Worm (Caenorhabditis elegans) whole organism, late embryonic: Measurements from ENCODE around the gene ddx-15.

Experiments
- K09A11.1 ChIP-seq: sonication (generic microtip); optimal IDR thresholded peaks from 2 replicates; lab custom pipeline; 2017; ENCODE audit warnings: antibody characterized with exemption, mild to moderate bottlenecking, missing genetic modification characterization, missing compliant biosample characterization; ENCODE audit not compliant: insufficient read depth
- T23F11.4 ChIP-seq: fragments of 200-800 bp; sonication (Bioruptor generic); optimal IDR thresholded peaks from 2 replicates; lab custom pipeline; 2018; ENCODE audit warnings: mild to moderate bottlenecking, missing genetic modification characterization, missing compliant biosample characterization
- ceh-31 ChIP-seq: sonication (generic microtip); optimal IDR thresholded peaks from 2 replicates; lab custom pipeline; 2016; ENCODE audit warnings: missing genetic modification characterization, missing compliant biosample characterization
- eyg-1 ChIP-seq: sonication (generic microtip); optimal IDR thresholded peaks from 2 replicates; lab custom pipeline; 2016; ENCODE audit warnings: missing genotype, missing genetic modification characterization, missing compliant biosample characterization
- fkh-10 ChIP-seq: fragments of 150-350 bp; optimal IDR thresholded peaks from 2 replicates; lab custom pipeline; 2014; ENCODE audit warnings: missing biosample characterization, missing genetic modification reagents, missing genetic modification characterization
- hlh-6 ChIP-seq: sonication (generic microtip); optimal IDR thresholded peaks from 2 replicates; lab custom pipeline; 2016; ENCODE audit warnings: missing genotype, missing genetic modification characterization, missing compliant biosample characterization
- nhr-11 ChIP-seq: fragments of 150-350 bp; optimal IDR thresholded peaks from 2 replicates; lab custom pipeline; 2014; ENCODE audit warnings: missing biosample characterization, missing genetic modification characterization
- pat-9 ChIP-seq: fragments of 200-800 bp; sonication (Bioruptor generic); optimal IDR thresholded peaks from 2 replicates; lab custom pipeline; 2018; ENCODE audit warnings: mild to moderate bottlenecking, missing genetic modification characterization, moderate library complexity, missing compliant biosample characterization
- pha-4 ChIP-seq: fragments of 150-350 bp; optimal IDR thresholded peaks from 2 replicates; lab custom pipeline; 2018; ENCODE audit warnings: missing biosample characterization, missing genetic modification reagents, missing genetic modification characterization
- pros-1 ChIP-seq: fragments of 150-350 bp; optimal IDR thresholded peaks from 2 replicates; lab custom pipeline; 2014; ENCODE audit warnings: missing biosample characterization, missing genetic modification reagents, missing genetic modification characterization
- sox-2 ChIP-seq: fragments of 200-800 bp; sonication (Bioruptor generic); IDR thresholded peaks from 2 replicates; pipeline ENCODE4 v1.3.6; 2022; ENCODE audit warnings: missing genetic modification reagents, missing genetic modification characterization, missing compliant biosample characterization
- unc-55 ChIP-seq: sonication (generic microtip); optimal IDR thresholded peaks from 2 replicates; lab custom pipeline; 2017; ENCODE audit warnings: missing biosample characterization, missing genetic modification reagents, missing genetic modification characterization

DNA sequence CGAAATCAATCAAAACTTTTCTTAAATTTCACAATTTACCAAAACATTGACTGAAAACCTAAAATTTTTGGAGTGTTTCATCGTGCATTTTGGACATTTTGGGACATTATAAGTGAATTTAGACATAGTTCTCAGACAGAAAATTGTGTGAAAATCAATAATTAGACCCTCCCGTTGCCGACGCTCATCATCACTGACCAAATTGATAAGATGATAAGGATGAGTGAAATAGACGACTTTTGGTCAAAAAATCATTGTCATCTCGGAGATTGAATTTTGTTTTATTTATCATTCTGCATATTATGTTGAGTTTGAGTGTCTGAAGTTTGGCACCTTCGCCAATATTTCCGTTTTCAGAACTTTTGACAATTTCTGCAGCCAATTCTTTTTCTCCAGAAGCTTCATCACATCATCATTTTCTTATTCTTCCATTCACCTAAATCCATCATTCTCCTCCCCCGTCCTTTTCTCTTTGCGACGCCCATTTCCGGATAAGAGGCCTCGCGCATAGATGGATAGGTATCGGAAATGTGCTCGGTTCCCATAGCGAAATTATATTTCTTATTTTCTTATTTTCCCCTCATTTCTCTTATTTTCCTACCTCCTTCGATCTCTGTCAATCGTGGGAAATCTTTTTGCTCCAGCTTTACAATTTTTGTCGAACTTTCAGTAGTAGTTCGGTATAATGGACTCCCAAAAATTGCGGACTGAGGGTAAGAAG lies 20.2 kb upstream of the ddx-15 start, which contains the start of gene bas-1:
- TF ChIP-seq ceh-31 (tag; lab: Kevin White, UChicago) (no peak), pha-4 (no peak), pros-1 (tag; lab: Kevin White, UChicago) (no peak), eyg-1 (no peak), sox-2 (GFP tag; lab: Robert Waterston, UW) (no peak), pat-9 (tag; lab: Kevin White, UChicago) (no peak), fkh-10 (GFP tag; lab: Kevin White, UChicago) (no peak), unc-55 (GFP tag; lab: Kevin White, UChicago) (no peak), hlh-6 (tag; lab: Kevin White, UChicago) (no peak), K09A11.1 (no peak), nhr-11 (no peak), T23F11.4 (GFP tag; lab: Kevin White, UChicago) (no peak)
